Worm (Caenorhabditis elegans): Measurements from ENCODE around the gene abch-1.

DNA sequence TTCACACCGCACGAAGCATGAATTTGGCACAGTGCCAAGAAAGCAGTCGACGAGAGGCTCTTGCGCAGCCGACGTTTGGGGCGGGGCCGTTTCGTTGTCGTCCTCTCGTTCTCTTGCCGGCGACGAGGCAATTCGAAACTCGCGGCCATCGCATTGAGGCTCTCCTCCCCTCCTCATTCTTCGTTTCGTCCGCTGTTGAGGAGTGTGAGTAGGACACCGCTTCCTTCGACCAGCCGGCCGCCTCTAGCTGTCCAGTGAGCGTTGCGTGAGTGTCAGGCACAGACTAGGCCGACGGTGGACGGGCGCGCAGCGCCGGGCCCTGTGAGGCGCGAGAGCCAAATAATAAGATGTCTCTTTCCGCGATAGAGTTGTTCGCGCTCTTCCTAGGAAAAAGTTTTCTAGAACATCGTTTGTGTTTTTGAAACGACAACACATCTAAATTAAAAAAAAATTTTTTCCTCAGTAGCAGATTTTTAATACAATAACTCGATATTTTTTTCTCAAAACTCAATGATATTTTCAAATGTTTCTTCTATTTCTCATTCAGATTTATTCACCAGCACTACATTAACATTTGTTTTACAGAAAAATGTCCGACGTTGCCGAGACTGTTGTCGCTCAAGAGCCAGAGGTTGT, 39.5 kb downstream of the abch-1 start, which contains the start of the genes T28D9.11 and T28D9.1:
- TF ChIP-seq ama-1 (optimal IDR thresholded peaks at IDR 0.05) (no peak), tbx-37 (GFP tag; conservative IDR thresholded peaks at IDR 0.05) (peak; percentile 39; the same call in 1 of the 2 replicates), hmbx-1 (tag; optimal IDR thresholded peaks at IDR 0.05) (no peak)

All from whole organism, early embryonic.